Fruit fly (Drosophila melanogaster) whole organism, embryonic: ENCODE results near the gene Tlk.
A peak's percentile ranks its signal among the peaks of the same experiment; 100 is the strongest.

ENCODE experiments used
- B-H2 ChIP-seq: fragments of 200-800 bp; sonication (Bioruptor generic); optimal IDR thresholded peaks from 2 replicates; lab custom pipeline; 2018; ENCODE audit warnings: missing biosample characterization, mild to moderate bottlenecking, missing genetic modification characterization
- Blimp-1 ChIP-seq: fragments of 200-800 bp; sonication (Bioruptor generic); optimal IDR thresholded peaks from 3 replicates; lab custom pipeline; 2018; ENCODE audit warnings: missing biosample characterization, missing genetic modification characterization, mild to moderate bottlenecking, moderate library complexity, missing genetic modification reagents
- CG1024 ChIP-seq: fragments of 200-800 bp; sonication (Bioruptor generic); IDR thresholded peaks from 2 replicates; pipeline ENCODE4 v1.3.6; 2022; ENCODE audit warnings: missing biosample characterization, missing genetic modification characterization
- CG11696 ChIP-seq: fragments of 200-800 bp; sonication (Bioruptor generic); IDR thresholded peaks from 2 replicates; pipeline ENCODE4 v1.3.6; 2022; ENCODE audit warnings: missing biosample characterization, missing genetic modification characterization
- CG12391 ChIP-seq: fragments of 200-800 bp; sonication (Bioruptor generic); optimal IDR thresholded peaks from 3 replicates; lab custom pipeline; 2018; ENCODE audit warnings: missing biosample characterization, mild to moderate bottlenecking, missing genetic modification characterization, moderate library complexity
- CG13894 ChIP-seq: fragments of 200-800 bp; sonication (Bioruptor generic); optimal IDR thresholded peaks from 3 replicates; lab custom pipeline; 2018; ENCODE audit warnings: missing biosample characterization, mild to moderate bottlenecking, missing genetic modification characterization, moderate library complexity
- CG15479 ChIP-seq: fragments of 200-800 bp; sonication (Bioruptor generic); optimal IDR thresholded peaks from 3 replicates; lab custom pipeline; 2019; ENCODE audit warnings: missing biosample characterization, mild to moderate bottlenecking, missing genetic modification characterization, moderate library complexity
- CG16863 ChIP-seq: fragments of 200-800 bp; sonication (Bioruptor generic); optimal IDR thresholded peaks from 3 replicates; lab custom pipeline; 2016; ENCODE audit warnings: missing biosample characterization, missing genetic modification characterization
- CG17612 ChIP-seq: fragments of 200-800 bp; sonication (Bioruptor generic); IDR thresholded peaks from 2 replicates; pipeline ENCODE4 v1.3.6; 2022; ENCODE audit warnings: missing biosample characterization, missing genetic modification characterization
- CG6765 ChIP-seq: fragments of 200-800 bp; sonication (Bioruptor generic); optimal IDR thresholded peaks from 3 replicates; lab custom pipeline; 2017; ENCODE audit warnings: missing biosample characterization, mild to moderate bottlenecking, missing genetic modification characterization
- CG6791 ChIP-seq: fragments of 200-800 bp; sonication (Bioruptor generic); IDR thresholded peaks from 3 replicates; pipeline ENCODE4 v1.3.6; 2022; ENCODE audit warnings: missing biosample characterization, missing genetic modification characterization; ENCODE audit not compliant: partially characterized antibody
- CG7963 ChIP-seq: fragments of 200-800 bp; sonication (Bioruptor generic); IDR thresholded peaks from 3 replicates; pipeline ENCODE4 v1.3.6; 2022; ENCODE audit warnings: missing biosample characterization, missing genetic modification characterization; ENCODE audit not compliant: partially characterized antibody
- CG9437 ChIP-seq: fragments of 200-800 bp; sonication (Bioruptor generic); optimal IDR thresholded peaks from 2 replicates; lab custom pipeline; 2018; ENCODE audit warnings: missing biosample characterization, mild to moderate bottlenecking, missing genetic modification characterization
- CrebB ChIP-seq: fragments of 200-800 bp; sonication (Bioruptor generic); optimal IDR thresholded peaks from 3 replicates; lab custom pipeline; 2018; ENCODE audit warnings: missing biosample characterization, mild to moderate bottlenecking, missing genetic modification characterization
- D19A ChIP-seq: fragments of 200-800 bp; optimal IDR thresholded peaks from 3 replicates; lab custom pipeline; 2019; ENCODE audit warnings: missing biosample characterization, mild to moderate bottlenecking, missing genetic modification characterization, moderate library complexity
- D19B ChIP-seq: fragments of 200-800 bp; sonication (Bioruptor generic); optimal IDR thresholded peaks from 2 replicates; lab custom pipeline; 2017; ENCODE audit warnings: missing biosample characterization, mild to moderate bottlenecking, missing genetic modification characterization
- ERR ChIP-seq: fragments of 200-800 bp; sonication (Bioruptor generic); optimal IDR thresholded peaks from 2 replicates; lab custom pipeline; 2016; ENCODE audit warnings: missing biosample characterization, missing genetic modification characterization
- Ets97D ChIP-seq: fragments of 200-800 bp; sonication (Bioruptor generic); optimal IDR thresholded peaks from 3 replicates; lab custom pipeline; 2016; ENCODE audit warnings: missing biosample characterization, missing genetic modification characterization
- Hand ChIP-seq: fragments of 200-800 bp; sonication (Bioruptor generic); optimal IDR thresholded peaks from 2 replicates; lab custom pipeline; 2017; ENCODE audit warnings: mild to moderate bottlenecking, missing biosample characterization, missing genetic modification reagents, missing genetic modification characterization
- Kr ChIP-seq: fragments of 200-800 bp; sonication (Bioruptor generic); optimal IDR thresholded peaks from 2 replicates; lab custom pipeline; 2017; ENCODE audit warnings: missing biosample characterization, mild to moderate bottlenecking, missing genetic modification characterization
- MBD-R2 ChIP-seq: fragments of 200-800 bp; sonication (Bioruptor generic); IDR thresholded peaks from 2 replicates; pipeline ENCODE4 v1.3.6; 2022; ENCODE audit warnings: missing biosample characterization, missing genetic modification characterization
- MESR4 ChIP-seq: fragments of 200-800 bp; sonication (Bioruptor generic); optimal IDR thresholded peaks from 2 replicates; lab custom pipeline; 2018; ENCODE audit warnings: missing biosample characterization, mild to moderate bottlenecking, missing genetic modification characterization, moderate library complexity
- Neu2 ChIP-seq: fragments of 200-800 bp; sonication (Bioruptor generic); optimal IDR thresholded peaks from 3 replicates; lab custom pipeline; 2016; ENCODE audit warnings: missing biosample characterization, missing genetic modification characterization, borderline replicate concordance
- Oli ChIP-seq: fragments of 200-800 bp; sonication (Bioruptor generic); optimal IDR thresholded peaks from 2 replicates; lab custom pipeline; 2018; ENCODE audit warnings: missing biosample characterization, mild to moderate bottlenecking, missing genetic modification characterization, moderate library complexity
- Vsx1 ChIP-seq: fragments of 200-800 bp; sonication (Bioruptor generic); optimal IDR thresholded peaks from 2 replicates; lab custom pipeline; 2017; ENCODE audit warnings: missing biosample characterization, mild to moderate bottlenecking, missing genetic modification characterization, missing genetic modification reagents
- amos ChIP-seq: fragments of 200-800 bp; sonication (Bioruptor generic); IDR thresholded peaks from 2 replicates; pipeline ENCODE4 v1.3.6; 2022; ENCODE audit warnings: missing biosample characterization, missing genetic modification characterization; ENCODE audit not compliant: partially characterized antibody
- az2 ChIP-seq: fragments of 200-800 bp; sonication (Bioruptor generic); optimal IDR thresholded peaks from 3 replicates; lab custom pipeline; 2016; ENCODE audit warnings: missing biosample characterization, missing genetic modification characterization
- cato ChIP-seq: fragments of 200-800 bp; sonication (Bioruptor generic); optimal IDR thresholded peaks from 2 replicates; lab custom pipeline; 2016; ENCODE audit warnings: missing biosample characterization, missing genetic modification characterization, borderline replicate concordance
- caup ChIP-seq: fragments of 200-800 bp; sonication (Bioruptor generic); optimal IDR thresholded peaks from 3 replicates; lab custom pipeline; 2017; ENCODE audit warnings: missing biosample characterization, mild to moderate bottlenecking, missing genetic modification characterization, moderate library complexity; ENCODE audit not compliant: severe bottlenecking
- chif ChIP-seq, 2 experiments: fragments of 200-800 bp; sonication (Bioruptor generic); optimal IDR thresholded peaks; 3 replicates each; lab custom pipeline; 2016; ENCODE audit warnings: missing biosample characterization in 2 of 2, missing genetic modification characterization in 2 of 2
- dimm ChIP-seq: fragments of 200-800 bp; sonication (Bioruptor generic); IDR thresholded peaks from 2 replicates; pipeline ENCODE4 v1.3.6; 2022; ENCODE audit warnings: missing biosample characterization, missing genetic modification characterization
- disco-r ChIP-seq: fragments of 200-800 bp; sonication (Bioruptor generic); optimal IDR thresholded peaks from 2 replicates; lab custom pipeline; 2016; ENCODE audit warnings: missing biosample characterization, missing genetic modification characterization
- dpn ChIP-seq, 2 experiments: fragments of 200-800 bp; sonication (Bioruptor generic); optimal IDR thresholded peaks; 3 replicates each; lab custom pipeline; 2016; ENCODE audit warnings: missing biosample characterization in 2 of 2, missing genetic modification characterization in 2 of 2
- ewg ChIP-seq: fragments of 200-800 bp; sonication (Bioruptor generic); optimal IDR thresholded peaks from 3 replicates; lab custom pipeline; 2017; ENCODE audit warnings: mild to moderate bottlenecking, missing biosample characterization, missing genetic modification reagents, missing genetic modification characterization
- gem ChIP-seq: fragments of 200-800 bp; sonication (Bioruptor generic); optimal IDR thresholded peaks from 2 replicates; lab custom pipeline; 2019; ENCODE audit warnings: missing biosample characterization, mild to moderate bottlenecking, missing genetic modification characterization, moderate library complexity
- gro ChIP-seq: fragments of 200-800 bp; sonication (Bioruptor generic); optimal IDR thresholded peaks from 2 replicates; lab custom pipeline; 2016; ENCODE audit warnings: missing biosample characterization, missing genetic modification characterization
- hkb ChIP-seq, 2 experiments: fragments of 200-800 bp in 1 of 2; fragments of >200 bp in 1 of 2; sonication (Bioruptor generic) in 1 of 2; IDR thresholded peaks in 1 of 2; optimal IDR thresholded peaks in 1 of 2; 2 replicates each; pipeline versions ENCODE4 v1.3.6 to Lab custom; 2017 to 2022; ENCODE audit warnings: missing biosample characterization in 1 of 2, missing genetic modification characterization in 1 of 2
- ken ChIP-seq: fragments of 200-800 bp; sonication (Bioruptor generic); IDR thresholded peaks from 3 replicates; pipeline ENCODE4 v1.3.6; 2022; ENCODE audit warnings: missing biosample characterization, missing genetic modification characterization
- kni ChIP-seq: fragments of 200-800 bp; sonication (Bioruptor generic); optimal IDR thresholded peaks from 3 replicates; lab custom pipeline; 2017; ENCODE audit warnings: mild to moderate bottlenecking, missing biosample characterization, missing genetic modification reagents, missing genetic modification characterization
- lab ChIP-seq: fragments of 200-800 bp; sonication (Bioruptor generic); optimal IDR thresholded peaks from 3 replicates; lab custom pipeline; 2017; ENCODE audit warnings: missing biosample characterization, missing genetic modification characterization, mild to moderate bottlenecking, moderate library complexity, missing genetic modification reagents
- lola ChIP-seq, 3 experiments: fragments of >200 bp in 2 of 3; fragments of 200-800 bp in 1 of 3; sonication (Bioruptor generic) in 1 of 3; optimal IDR thresholded peaks; 2 replicates each; lab custom pipeline; 2017 to 2019; ENCODE audit warnings: missing biosample characterization in 3 of 3, missing genetic modification characterization in 3 of 3, mild to moderate bottlenecking in 1 of 3, moderate library complexity in 1 of 3
- lov ChIP-seq, 2 experiments: fragments of 200-800 bp in 1 of 2; fragments of >200 bp in 1 of 2; sonication (Bioruptor generic) in 1 of 2; IDR thresholded peaks in 1 of 2; optimal IDR thresholded peaks in 1 of 2; 2 replicates in 1 of 2; 3 replicates in 1 of 2; pipeline versions ENCODE4 v1.3.6 to Lab custom; 2017 to 2022; ENCODE audit warnings: missing biosample characterization in 1 of 2, missing genetic modification characterization in 1 of 2
- nerfin-1 ChIP-seq: fragments of 200-800 bp; sonication (Bioruptor generic); optimal IDR thresholded peaks from 3 replicates; lab custom pipeline; 2019; ENCODE audit warnings: missing biosample characterization, mild to moderate bottlenecking, missing genetic modification characterization, moderate library complexity
- repo ChIP-seq: fragments of 200-800 bp; sonication (Bioruptor generic); optimal IDR thresholded peaks from 2 replicates; lab custom pipeline; 2016; ENCODE audit warnings: missing biosample characterization, missing genetic modification characterization
- salm ChIP-seq: fragments of 200-800 bp; sonication (Bioruptor generic); optimal IDR thresholded peaks from 2 replicates; lab custom pipeline; 2018; ENCODE audit warnings: missing biosample characterization, mild to moderate bottlenecking, missing genetic modification characterization
- tin ChIP-seq: fragments of 200-800 bp; sonication (Bioruptor generic); optimal IDR thresholded peaks from 3 replicates; lab custom pipeline; 2016; ENCODE audit warnings: missing biosample characterization, missing genetic modification characterization

Tlk gene

DNA sequence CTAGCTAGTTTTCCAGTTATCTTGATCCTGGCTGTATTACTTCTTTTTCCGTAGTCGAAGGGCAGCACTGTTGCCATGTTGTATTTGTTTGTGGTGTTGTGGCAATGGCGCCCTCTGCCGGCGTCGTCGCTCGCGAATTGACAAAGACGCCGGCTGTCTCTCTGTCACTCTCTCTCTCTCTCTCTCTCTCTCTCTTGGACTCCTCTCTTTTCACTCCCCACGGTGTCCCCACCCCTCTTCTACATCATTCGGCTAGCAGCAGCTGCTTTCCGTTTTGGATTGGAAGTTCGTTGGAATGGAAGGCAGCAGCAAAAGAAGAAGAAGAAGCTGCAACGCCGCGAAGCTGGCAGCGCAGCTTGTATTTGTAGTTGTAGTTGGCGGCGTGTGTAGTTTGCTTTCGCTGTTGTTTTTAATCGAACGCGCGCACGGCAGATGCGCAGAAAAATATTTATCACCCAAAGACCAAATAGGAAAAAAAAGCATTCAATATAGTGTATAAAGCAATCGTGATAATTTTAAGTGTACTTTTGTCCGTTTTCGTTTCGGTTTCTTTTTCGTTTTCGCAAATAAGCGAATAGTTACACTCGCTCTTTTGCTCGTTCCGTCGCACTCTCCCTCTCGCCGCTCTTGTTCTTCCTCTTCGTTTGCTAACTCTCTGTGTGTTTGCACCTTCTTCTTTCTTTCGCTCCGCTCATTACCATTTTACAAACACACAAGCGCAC is 60.0 kb downstream of the Tlk start (continued):
- TF ChIP-seq CrebB: no peak
- TF ChIP-seq Vsx1: no peak
- peak; percentile 53 for TF ChIP-seq lab (GFP tag; lab: Kevin White, UChicago)
- TF ChIP-seq nerfin-1 (tag; lab: Kevin White, UChicago): peak; percentile 57
- TF ChIP-seq lov (optimal IDR thresholded peaks at IDR 0.05; lab: Kevin White, UChicago): no peak
- TF ChIP-seq lov (GFP tag; IDR thresholded peaks at IDR 0.05; lab: Robert Waterston, UW): no peak
- no peak for TF ChIP-seq CG6765 (GFP tag; lab: Kevin White, UChicago)
- no peak for TF ChIP-seq Neu2
- no peak for TF ChIP-seq cato (GFP tag; lab: Kevin White, UChicago)
- peak; percentile 1 for TF ChIP-seq kni
- no peak for TF ChIP-seq CG13894

- TF ChIP-seq repo (GFP tag; lab: Kevin White, UChicago) (peak; percentile 1), CG12391 (no peak), Oli (no peak), salm (tag; lab: Kevin White, UChicago) (no peak), tin (GFP tag; lab: Kevin White, UChicago) (peak; percentile 2), amos (peak; percentile 22; the same call in 1 of the 2 replicates), B-H2 (GFP tag; lab: Kevin White, UChicago) (no peak), Kr (GFP tag; lab: Kevin White, UChicago) (no peak), CG16863 (GFP tag; lab: Kevin White, UChicago) (no peak), ken (GFP tag; lab: Robert Waterston, UW) (no peak), CG15479 (peak; percentile 94), disco-r (GFP tag; lab: Kevin White, UChicago) (no peak), lola (GFP tag; optimal IDR thresholded peaks at IDR 0.05; lab: Kevin White, UChicago) (no peak), CG1024 (no peak), gro (GFP tag; lab: Kevin White, UChicago) (peak; percentile 65), az2 (GFP tag; lab: Kevin White, UChicago) (no peak), Blimp-1 (GFP tag; lab: Kevin White, UChicago) (peak; percentile 1), Ets97D (GFP tag; lab: Kevin White, UChicago) (peak; percentile 60), ewg (peak; percentile 26), MBD-R2 (GFP tag; lab: Robert Waterston, UW) (peak; percentile 24; the same call in 1 of the 2 replicates), CG11696 (GFP tag; lab: Robert Waterston, UW) (no peak), D19A (tag; lab: Kevin White, UChicago) (no peak), D19B (no peak), Hand (no peak), dimm (GFP tag; lab: Robert Waterston, UW) (no peak), hkb (optimal IDR thresholded peaks at IDR 0.05; lab: Kevin White, UChicago) (no peak), hkb (GFP tag; IDR thresholded peaks at IDR 0.05; lab: Robert Waterston, UW) (0 out of 2 replicates have a peak, but pooled peaks have one; percentile 9), CG17612 (GFP tag; lab: Robert Waterston, UW) (no peak), ERR (GFP tag; lab: Kevin White, UChicago) (no peak), caup (GFP tag; lab: Kevin White, UChicago) (peak; percentile 21), CG6791 (GFP tag; lab: Robert Waterston, UW) (peak; percentile 16; the same call in 1 of the 3 replicates), CG9437 (GFP tag; lab: Kevin White, UChicago) (no peak), CG7963 (GFP tag; lab: Robert Waterston, UW) (no peak), chif (GFP tag; optimal IDR thresholded peaks at IDR 0.05; lab: Kevin White, UChicago) (no peak), MESR4 (peak; percentile 22), gem (no peak), dpn (GFP tag; optimal IDR thresholded peaks at IDR 0.05; lab: Kevin White, UChicago) (peak in 1 of 2 experiments; percentile 23)
Measured at dm6 chrX:3780884-3781283, 61.1 kb downstream of the Tlk start.
